Worm (Caenorhabditis elegans) whole organism, L1 larva: Measurements from ENCODE around the gene F35G2.5.

Experiments
- aha-1 ChIP-seq: fragments of 150-350 bp; optimal IDR thresholded peaks from 2 replicates; lab custom pipeline; 2014; ENCODE audit warnings: missing biosample characterization, missing genetic modification characterization
- rnt-1 ChIP-seq: sonication (generic microtip); optimal IDR thresholded peaks from 2 replicates; lab custom pipeline; 2016; ENCODE audit warnings: mild to moderate bottlenecking, missing genetic modification characterization, moderate library complexity, missing compliant biosample characterization
- ztf-11 ChIP-seq, 2 experiments: sonication (generic microtip); optimal IDR thresholded peaks; 2 replicates each; lab custom pipeline; 2016 to 2017; ENCODE audit warnings: missing genetic modification characterization in 2 of 2, missing biosample characterization in 1 of 2, missing compliant biosample characterization in 1 of 2

- no peak for TF ChIP-seq aha-1
- no peak for TF ChIP-seq ztf-11 (tag; optimal IDR thresholded peaks at IDR 0.05; lab: Kevin White, UChicago)
- no peak for TF ChIP-seq rnt-1
Measured at ce11 chrIV:12236011-12236410, 16.6 kb downstream of the F35G2.5 start, which contains the start of gene sre-16.
